Fruit fly (Drosophila melanogaster) whole organism, embryonic: ENCODE measurements around the gene CG16789.

Source experiments
- Adf1 ChIP-seq: fragments of 200-800 bp; sonication (Bioruptor generic); IDR thresholded peaks from 2 replicates; pipeline ENCODE4 v1.3.6; 2022; ENCODE audit warnings: missing biosample characterization, missing genetic modification characterization
- Antp ChIP-seq: fragments of 200-800 bp; sonication (Bioruptor generic); optimal IDR thresholded peaks from 3 replicates; lab custom pipeline; 2016; ENCODE audit warnings: missing biosample characterization, missing genetic modification characterization
- BEAF-32 ChIP-seq: fragments of 200-800 bp; sonication (Bioruptor generic); optimal IDR thresholded peaks from 3 replicates; lab custom pipeline; 2017; ENCODE audit warnings: missing biosample characterization, missing genetic modification characterization, mild to moderate bottlenecking, moderate library complexity, missing genetic modification reagents
- Blimp-1 ChIP-seq: fragments of 200-800 bp; sonication (Bioruptor generic); optimal IDR thresholded peaks from 3 replicates; lab custom pipeline; 2018; ENCODE audit warnings: missing biosample characterization, missing genetic modification characterization, mild to moderate bottlenecking, moderate library complexity, missing genetic modification reagents
- Bteb2 ChIP-seq: fragments of 200-800 bp; sonication (Bioruptor generic); optimal IDR thresholded peaks from 2 replicates; lab custom pipeline; 2016; ENCODE audit warnings: missing biosample characterization, missing genetic modification characterization
- CG10543 ChIP-seq: fragments of 200-800 bp; sonication (Bioruptor generic); optimal IDR thresholded peaks from 3 replicates; lab custom pipeline; 2017; ENCODE audit warnings: missing biosample characterization, mild to moderate bottlenecking, missing genetic modification characterization, moderate library complexity
- CG10565 ChIP-seq: fragments of 200-800 bp; sonication (Bioruptor generic); optimal IDR thresholded peaks from 3 replicates; lab custom pipeline; 2016; ENCODE audit warnings: missing biosample characterization, mild to moderate bottlenecking, missing genetic modification characterization
- CG11504 ChIP-seq: fragments of 200-800 bp; sonication (Bioruptor generic); optimal IDR thresholded peaks from 3 replicates; lab custom pipeline; 2019; ENCODE audit warnings: missing biosample characterization, mild to moderate bottlenecking, missing genetic modification characterization, moderate library complexity
- CG15011 ChIP-seq: fragments of 200-800 bp; sonication (Bioruptor generic); optimal IDR thresholded peaks from 3 replicates; lab custom pipeline; 2018; ENCODE audit warnings: missing biosample characterization, mild to moderate bottlenecking, missing genetic modification characterization
- CG15073 ChIP-seq: fragments of 200-800 bp; sonication (Bioruptor generic); optimal IDR thresholded peaks from 2 replicates; lab custom pipeline; 2016; ENCODE audit warnings: missing biosample characterization, missing genetic modification characterization
- CG15696 ChIP-seq: fragments of 200-800 bp; sonication (Bioruptor generic); optimal IDR thresholded peaks from 2 replicates; lab custom pipeline; 2019; ENCODE audit warnings: missing biosample characterization, mild to moderate bottlenecking, missing genetic modification characterization, moderate library complexity
- CG1603 ChIP-seq: fragments of 200-800 bp; sonication (Bioruptor generic); optimal IDR thresholded peaks from 2 replicates; lab custom pipeline; 2019; ENCODE audit warnings: missing biosample characterization, mild to moderate bottlenecking, missing genetic modification characterization, moderate library complexity
- CG18476 ChIP-seq: fragments of 200-800 bp; sonication (Bioruptor generic); optimal IDR thresholded peaks from 2 replicates; lab custom pipeline; 2016; ENCODE audit warnings: missing biosample characterization, mild to moderate bottlenecking, missing genetic modification characterization
- CG18764 ChIP-seq: fragments of 200-800 bp; sonication (Bioruptor generic); optimal IDR thresholded peaks from 3 replicates; lab custom pipeline; 2016; ENCODE audit warnings: missing biosample characterization, missing genetic modification characterization
- CG2199 ChIP-seq: fragments of 200-800 bp; sonication (Bioruptor generic); IDR thresholded peaks from 3 replicates; pipeline ENCODE4 v1.3.6; 2022; ENCODE audit warnings: missing biosample characterization, missing genetic modification characterization
- CG2678 ChIP-seq: fragments of 200-800 bp; sonication (Bioruptor generic); optimal IDR thresholded peaks from 3 replicates; lab custom pipeline; 2019; ENCODE audit warnings: missing biosample characterization, mild to moderate bottlenecking, missing genetic modification characterization, moderate library complexity
- CG32767 ChIP-seq: fragments of 200-800 bp; sonication (Bioruptor generic); IDR thresholded peaks from 2 replicates; pipeline ENCODE4 v1.3.6; 2022; ENCODE audit warnings: missing biosample characterization, missing genetic modification characterization
- CG8359 ChIP-seq: fragments of 200-800 bp; sonication (Bioruptor generic); optimal IDR thresholded peaks from 2 replicates; lab custom pipeline; 2017; ENCODE audit warnings: missing biosample characterization, mild to moderate bottlenecking, missing genetic modification characterization, borderline replicate concordance
- CG9437 ChIP-seq: fragments of 200-800 bp; sonication (Bioruptor generic); optimal IDR thresholded peaks from 2 replicates; lab custom pipeline; 2018; ENCODE audit warnings: missing biosample characterization, mild to moderate bottlenecking, missing genetic modification characterization
- Camta ChIP-seq: fragments of 200-800 bp; sonication (Bioruptor generic); optimal IDR thresholded peaks from 2 replicates; lab custom pipeline; 2016; ENCODE audit warnings: missing biosample characterization, missing genetic modification characterization
- Deaf1 ChIP-seq: fragments of 200-800 bp; optimal IDR thresholded peaks from 3 replicates; lab custom pipeline; 2019; ENCODE audit warnings: missing biosample characterization, mild to moderate bottlenecking, missing genetic modification characterization, moderate library complexity
- Drgx ChIP-seq: fragments of 200-800 bp; sonication (Bioruptor generic); IDR thresholded peaks from 2 replicates; pipeline ENCODE4 v1.3.6; 2022; ENCODE audit warnings: missing biosample characterization, missing genetic modification characterization
- GATAe ChIP-seq: fragments of 200-800 bp; sonication (Bioruptor generic); conservative IDR thresholded peaks from 2 replicates; pipeline ENCODE4 v1.3.6; 2022; ENCODE audit warnings: missing biosample characterization, missing genetic modification characterization
- HHEX ChIP-seq: fragments of 200-800 bp; sonication (Bioruptor generic); optimal IDR thresholded peaks from 3 replicates; lab custom pipeline; 2017; ENCODE audit warnings: missing biosample characterization, mild to moderate bottlenecking, missing genetic modification characterization, missing genetic modification reagents
- HmgD ChIP-seq: fragments of 200-800 bp; sonication (Bioruptor generic); optimal IDR thresholded peaks from 3 replicates; lab custom pipeline; 2016; ENCODE audit warnings: missing biosample characterization, missing genetic modification characterization
- Hr51 ChIP-seq, 2 experiments: fragments of 200-800 bp; sonication (Bioruptor generic); optimal IDR thresholded peaks; 2 replicates in 1 of 2; 3 replicates in 1 of 2; lab custom pipeline; 2016 to 2018; ENCODE audit warnings: missing biosample characterization in 2 of 2, missing genetic modification characterization in 2 of 2, mild to moderate bottlenecking in 1 of 2, moderate library complexity in 1 of 2
- Jarid2 ChIP-seq: fragments of 200-800 bp; sonication (Bioruptor generic); optimal IDR thresholded peaks from 3 replicates; lab custom pipeline; 2017; ENCODE audit warnings: mild to moderate bottlenecking, missing biosample characterization, missing genetic modification reagents, missing genetic modification characterization
- Meics ChIP-seq: fragments of 200-800 bp; sonication (Bioruptor generic); optimal IDR thresholded peaks from 2 replicates; lab custom pipeline; 2017; ENCODE audit warnings: missing biosample characterization, mild to moderate bottlenecking, missing genetic modification characterization
- Myb ChIP-seq: fragments of 200-800 bp; sonication (Bioruptor generic); optimal IDR thresholded peaks from 2 replicates; lab custom pipeline; 2016; ENCODE audit warnings: missing biosample characterization, missing genetic modification characterization
- Nf-YA ChIP-seq: fragments of 200-800 bp; sonication (Bioruptor generic); IDR thresholded peaks from 2 replicates; pipeline ENCODE4 v1.3.6; 2022; ENCODE audit warnings: missing biosample characterization, missing genetic modification characterization
- Oli ChIP-seq: fragments of 200-800 bp; sonication (Bioruptor generic); optimal IDR thresholded peaks from 2 replicates; lab custom pipeline; 2018; ENCODE audit warnings: missing biosample characterization, mild to moderate bottlenecking, missing genetic modification characterization, moderate library complexity
- Scr ChIP-seq: fragments of 200-800 bp; sonication (Bioruptor generic); IDR thresholded peaks from 2 replicates; pipeline ENCODE4 v1.3.6; 2022; ENCODE audit warnings: missing biosample characterization, missing genetic modification characterization; ENCODE audit not compliant: partially characterized antibody
- ato ChIP-seq: fragments of 200-800 bp; sonication (Bioruptor generic); IDR thresholded peaks from 2 replicates; pipeline ENCODE4 v1.3.6; 2022; ENCODE audit warnings: missing biosample characterization, missing genetic modification characterization; ENCODE audit not compliant: partially characterized antibody
- btn ChIP-seq: fragments of 200-800 bp; sonication (Bioruptor generic); optimal IDR thresholded peaks from 2 replicates; lab custom pipeline; 2016; ENCODE audit warnings: missing biosample characterization, missing genetic modification characterization
- ci ChIP-seq: fragments of 200-800 bp; sonication (Bioruptor generic); IDR thresholded peaks from 3 replicates; pipeline ENCODE4 v1.3.6; 2022; ENCODE audit warnings: missing biosample characterization, missing genetic modification characterization
- crol ChIP-seq: fragments of 200-800 bp; sonication (Bioruptor generic); IDR thresholded peaks from 2 replicates; pipeline ENCODE4 v1.3.6; 2022; ENCODE audit warnings: missing biosample characterization, missing genetic modification characterization
- fu2 ChIP-seq: fragments of 200-800 bp; sonication (Bioruptor generic); optimal IDR thresholded peaks from 2 replicates; lab custom pipeline; 2016; ENCODE audit warnings: missing biosample characterization, missing genetic modification characterization
- hbn ChIP-seq: fragments of 200-800 bp; sonication (Bioruptor generic); IDR thresholded peaks from 2 replicates; pipeline ENCODE4 v1.3.6; 2022; ENCODE audit warnings: missing biosample characterization, missing genetic modification characterization; ENCODE audit not compliant: partially characterized antibody
- luna ChIP-seq: fragments of 200-800 bp; sonication (Bioruptor generic); optimal IDR thresholded peaks from 2 replicates; lab custom pipeline; 2016; ENCODE audit warnings: missing biosample characterization, missing genetic modification characterization
- nerfin-2 ChIP-seq: fragments of 200-800 bp; sonication (Bioruptor generic); IDR thresholded peaks from 2 replicates; pipeline ENCODE4 v1.3.6; 2022; ENCODE audit warnings: missing biosample characterization, missing genetic modification characterization; ENCODE audit not compliant: partially characterized antibody
- otp ChIP-seq: fragments of 200-800 bp; sonication (Bioruptor generic); IDR thresholded peaks from 3 replicates; pipeline ENCODE4, ENCODE4 v1.3.6; 2022; ENCODE audit warnings: missing biosample characterization, missing genetic modification characterization
- slp2 ChIP-seq: fragments of 200-800 bp; sonication (Bioruptor generic); optimal IDR thresholded peaks from 2 replicates; lab custom pipeline; 2016; ENCODE audit warnings: missing biosample characterization, missing genetic modification characterization
- stc ChIP-seq: fragments of 200-800 bp; sonication (Bioruptor generic); IDR thresholded peaks from 2 replicates; pipeline ENCODE4 v1.3.6; 2022; ENCODE audit warnings: missing biosample characterization, missing genetic modification characterization
- stwl ChIP-seq: fragments of 200-800 bp; sonication (Bioruptor generic); optimal IDR thresholded peaks from 3 replicates; lab custom pipeline; 2018; ENCODE audit warnings: missing biosample characterization, mild to moderate bottlenecking, missing genetic modification characterization, moderate library complexity
- vfl ChIP-seq: fragments of 200-800 bp; sonication (Bioruptor generic); optimal IDR thresholded peaks from 2 replicates; lab custom pipeline; 2016; ENCODE audit warnings: missing biosample characterization, missing genetic modification characterization
- vnd ChIP-seq: fragments of 200-800 bp; sonication (Bioruptor generic); IDR thresholded peaks from 3 replicates; pipeline ENCODE4 v1.3.6; 2022; ENCODE audit warnings: missing biosample characterization, missing genetic modification characterization; ENCODE audit not compliant: partially characterized antibody
- vvl ChIP-seq: fragments of 200-800 bp; sonication (Bioruptor generic); IDR thresholded peaks from 2 replicates; pipeline ENCODE4 v1.3.6; 2022; ENCODE audit warnings: missing biosample characterization, missing genetic modification characterization
- z ChIP-seq: fragments of 200-800 bp; sonication (Bioruptor generic); IDR thresholded peaks from 3 replicates; pipeline ENCODE4 v1.3.6; 2022; ENCODE audit warnings: missing biosample characterization, missing genetic modification characterization
- zen ChIP-seq: fragments of 200-800 bp; sonication (Bioruptor generic); optimal IDR thresholded peaks from 3 replicates; lab custom pipeline; 2018; ENCODE audit warnings: missing biosample characterization, mild to moderate bottlenecking, missing genetic modification characterization, moderate library complexity

The CG16789 gene

dm6 chr3R:9594251-9594581, 28.2 kb downstream of the CG16789 start:
- no peak for TF ChIP-seq HmgD
- no peak for TF ChIP-seq ato (GFP tag; lab: Robert Waterston, UW)
- no peak for TF ChIP-seq HHEX (GFP tag; lab: Kevin White, UChicago)
- peak; percentile 6; the same call in 1 of the 3 replicates for TF ChIP-seq ci (GFP tag; lab: Robert Waterston, UW)
- TF ChIP-seq BEAF-32 (GFP tag; lab: Kevin White, UChicago) = no peak
- no peak for TF ChIP-seq Blimp-1 (GFP tag; lab: Kevin White, UChicago)
- TF ChIP-seq CG2199 (GFP tag; lab: Robert Waterston, UW) = 0 out of 3 replicates have a peak, but pooled peaks have one; percentile 3
- no peak for TF ChIP-seq luna
- no peak for TF ChIP-seq Myb (GFP tag; lab: Kevin White, UChicago)
- 0 out of 3 replicates have a peak, but pooled peaks have one; percentile 25 for TF ChIP-seq vnd (GFP tag; lab: Robert Waterston, UW)
- no peak for TF ChIP-seq otp (GFP tag; lab: Robert Waterston, UW)
- no peak for TF ChIP-seq slp2 (GFP tag; lab: Kevin White, UChicago)
- TF ChIP-seq crol (GFP tag; lab: Robert Waterston, UW) = peak; percentile 50

dm6 chr3R:9594839-9595238, 28.8 kb downstream of the CG16789 start:
- TF ChIP-seq CG2678 (tag; lab: Kevin White, UChicago) (no peak), CG9437 (GFP tag; lab: Kevin White, UChicago) (no peak), CG15696 (no peak), CG11504 (tag; lab: Kevin White, UChicago) (no peak), hbn (GFP tag; lab: Robert Waterston, UW) (no peak), Antp (GFP tag; lab: Kevin White, UChicago) (no peak), Meics (GFP tag; lab: Kevin White, UChicago) (no peak), vvl (GFP tag; lab: Robert Waterston, UW) (0 out of 2 replicates have a peak, but pooled peaks have one; percentile 8), GATAe (GFP tag; lab: Robert Waterston, UW) (no peak), btn (no peak), Scr (no peak), zen (tag; lab: Kevin White, UChicago) (no peak), Drgx (GFP tag; lab: Robert Waterston, UW) (peak; percentile 30; the same call in 1 of the 2 replicates), Jarid2 (no peak), CG10543 (no peak), fu2 (no peak), Bteb2 (no peak), Deaf1 (tag; lab: Kevin White, UChicago) (peak; percentile 17), Hr51 (GFP tag; optimal IDR thresholded peaks at IDR 0.05; lab: Kevin White, UChicago) (no peak), Adf1 (GFP tag; lab: Robert Waterston, UW) (no peak), CG1603 (tag; lab: Kevin White, UChicago) (no peak), Camta (GFP tag; lab: Kevin White, UChicago) (no peak), nerfin-2 (GFP tag; lab: Robert Waterston, UW) (no peak), stwl (no peak), ci (GFP tag; lab: Robert Waterston, UW) (no peak), stc (GFP tag; lab: Robert Waterston, UW) (no peak), z (GFP tag; lab: Robert Waterston, UW) (no peak), vfl (GFP tag; lab: Kevin White, UChicago) (no peak), Oli (tag; lab: Kevin White, UChicago) (no peak), Nf-YA (GFP tag; lab: Robert Waterston, UW) (0 out of 2 replicates have a peak, but pooled peaks have one; percentile 24), CG15073 (GFP tag; lab: Kevin White, UChicago) (no peak), CG10565 (no peak), CG8359 (GFP tag; lab: Kevin White, UChicago) (no peak), CG18764 (GFP tag; lab: Kevin White, UChicago) (no peak), CG18476 (GFP tag; lab: Kevin White, UChicago) (no peak), CG32767 (no peak), CG15011 (no peak)
